Worm (Caenorhabditis elegans): ENCODE measurements around the gene F55H2.8.
A peak's percentile ranks its signal among the peaks of the same experiment; 100 is the strongest.

F55H2.8 gene

DNA sequence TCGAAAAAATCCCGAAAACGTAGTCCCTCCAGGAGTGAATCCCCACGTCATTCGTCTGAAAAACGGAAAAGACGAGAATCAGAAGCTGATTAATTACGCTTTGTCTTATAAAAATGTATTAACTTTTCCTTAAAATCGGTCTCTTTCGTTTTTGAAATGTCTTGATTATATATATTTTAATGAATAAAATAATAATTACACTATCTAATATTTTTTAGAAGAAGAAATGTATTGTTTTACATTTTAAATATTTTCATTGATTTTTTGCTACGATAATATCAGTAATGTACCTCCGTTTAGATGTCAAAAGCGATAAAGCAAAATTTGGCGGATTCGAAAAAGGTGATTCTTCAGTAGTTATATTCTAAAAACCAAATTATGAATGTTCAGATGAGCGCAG is 11.6 kb downstream of the F55H2.8 start, which contains the start of gene trpp-3:
Gene trpp-3, plus strand, starts transcription at position 301 of the 400 bp plus-strand sequence.
- TF ChIP-seq arid-1 (GFP tag; conservative IDR thresholded peaks at IDR 0.05) (no peak), nhr-11 (tag; optimal IDR thresholded peaks at IDR 0.05) (no peak), lin-15B (tag; optimal IDR thresholded peaks at IDR 0.05) (no peak)

ce11 chrIII:9526851-9527250 is 13.2 kb downstream of the F55H2.8 start, which contains the start of gene ZK1098.6:
ZK1098.6 (plus strand) TSS chrIII:9527151.
- TF ChIP-seq zfp-3 (GFP tag; conservative IDR thresholded peaks at IDR 0.05) (no peak), nhr-41 (GFP tag; IDR thresholded peaks at IDR 0.05) (no peak), pha-4 (GFP tag; IDR thresholded peaks at IDR 0.05) (no peak), pha-4 (tag; optimal IDR thresholded peaks at IDR 0.05) (no peak), R02D3.7 (tag; optimal IDR thresholded peaks at IDR 0.05) (no peak), F49E8.2 (tag; optimal IDR thresholded peaks at IDR 0.05; ENCODE audit: borderline replicate concordance) (no peak), zag-1 (tag; optimal IDR thresholded peaks at IDR 0.05) (no peak), spr-1 (tag; optimal IDR thresholded peaks at IDR 0.05) (no peak), hlh-30 (tag; optimal IDR thresholded peaks at IDR 0.05; ENCODE audit: insufficient read depth) (no peak)

- TF ChIP-seq hif-1 (tag; optimal IDR thresholded peaks at IDR 0.05) (peak in 1 of 2 experiments; percentile 50), lsy-2 (tag; optimal IDR thresholded peaks at IDR 0.05) (peak in 1 of 2 experiments; percentile 62), mes-2 (tag; optimal IDR thresholded peaks at IDR 0.05; ENCODE audit: poor library complexity, severe bottlenecking) (peak; percentile 51), nhr-41 (GFP tag; IDR thresholded peaks at IDR 0.05) (no peak), mep-1 (tag; optimal IDR thresholded peaks at IDR 0.05) (peak; percentile 11), lin-15B (tag; optimal IDR thresholded peaks at IDR 0.05) (no peak), dve-1 (tag; optimal IDR thresholded peaks at IDR 0.05; ENCODE audit: insufficient read depth) (peak; percentile 18), dpl-1 (GFP tag; optimal IDR thresholded peaks at IDR 0.05) (peak; percentile 37), lin-38 (GFP tag; IDR thresholded peaks at IDR 0.05) (peak; percentile 51), hlh-30 (tag; optimal IDR thresholded peaks at IDR 0.05; ENCODE audit: insufficient read depth) (peak; percentile 68)
Observed at ce11 chrIII:9528824-9529223, 15.2 kb downstream of the F55H2.8 start, which contains the start of gene ZK1098.2. ZK1098.2 (plus strand) TSS chrIII:9529159.

DNA sequence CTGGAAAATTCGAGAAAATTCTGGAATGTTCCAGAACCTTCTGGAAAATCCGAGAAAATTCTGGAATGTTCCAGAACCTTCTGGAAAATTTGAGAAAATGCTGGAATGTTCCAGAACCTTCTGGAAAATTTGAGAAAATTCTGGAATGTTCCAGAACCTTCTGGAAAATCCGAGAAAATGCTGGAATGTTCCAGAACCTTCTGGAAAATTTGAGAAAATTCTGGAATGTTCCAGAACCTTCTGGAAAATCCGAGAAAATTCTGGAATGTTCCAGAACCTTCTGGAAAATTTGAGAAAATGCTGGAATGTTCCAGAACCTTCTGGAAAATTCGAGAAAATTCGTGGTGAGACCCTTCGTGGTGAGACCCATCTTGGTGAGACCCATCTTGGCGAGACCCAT is 20.5 kb downstream of the F55H2.8 start:
- TF ChIP-seq lin-38 (GFP tag; IDR thresholded peaks at IDR 0.05): peak; percentile 29

- TF ChIP-seq nhr-102 (tag; optimal IDR thresholded peaks at IDR 0.05): no peak
- TF ChIP-seq set-16 (GFP tag; IDR thresholded peaks at IDR 0.05): no peak
- no peak for TF ChIP-seq Y105C5A.15 (GFP tag; IDR thresholded peaks at IDR 0.05)
- TF ChIP-seq ceh-28 (tag; optimal IDR thresholded peaks at IDR 0.05): peak; percentile 47
- TF ChIP-seq ceh-44 (GFP tag; IDR thresholded peaks at IDR 0.05): no peak
- no peak for TF ChIP-seq lim-7 (GFP tag; IDR thresholded peaks at IDR 0.05)
- no peak for TF ChIP-seq ztf-7 (tag; optimal IDR thresholded peaks at IDR 0.05)
- TF ChIP-seq lsy-2 (tag; optimal IDR thresholded peaks at IDR 0.05): peak in 1 of 2 experiments; percentile 38
- TF ChIP-seq nhr-28 (tag; optimal IDR thresholded peaks at IDR 0.05): peak; percentile 2
- TF ChIP-seq nhr-10 (tag; optimal IDR thresholded peaks at IDR 0.05): no peak
- no peak for TF ChIP-seq daf-16 (GFP tag; optimal IDR thresholded peaks at IDR 0.05)
- TF ChIP-seq daf-16 (tag; optimal IDR thresholded peaks at IDR 0.05): peak; percentile 48
Observed at ce11 chrIII:9538655-9539155, 25.0 kb downstream of the F55H2.8 start, which contains the start of gene ZK1098.3. ZK1098.3 (minus strand) TSS chrIII:9538705.

ce11 chrIII:9542280-9542679 is 28.6 kb downstream of the F55H2.8 start, which contains the start of gene mut-7:
mut-7 (minus strand) TSS chrIII:9542380.
- TF ChIP-seq mxl-3 (GFP tag; optimal IDR thresholded peaks at IDR 0.05) (no peak), ztf-7 (tag; optimal IDR thresholded peaks at IDR 0.05) (no peak), ceh-82 (tag; optimal IDR thresholded peaks at IDR 0.05) (no peak), daf-16 (GFP tag; optimal IDR thresholded peaks at IDR 0.05) (no peak), daf-16 (tag; optimal IDR thresholded peaks at IDR 0.05) (no peak), snpc-4 (tag; optimal IDR thresholded peaks at IDR 0.05) (no peak), ceh-20 (GFP tag; IDR thresholded peaks at IDR 0.05) (no peak), tag-97 (GFP tag; IDR thresholded peaks at IDR 0.05) (no peak), nhr-10 (tag; optimal IDR thresholded peaks at IDR 0.05) (no peak), php-3 (GFP tag; IDR thresholded peaks at IDR 0.05) (no peak), skn-1 (tag; optimal IDR thresholded peaks at IDR 0.05) (no peak), aly-2 (tag; optimal IDR thresholded peaks at IDR 0.05) (no peak), unc-39 (tag; optimal IDR thresholded peaks at IDR 0.05) (no peak), nhr-42 (GFP tag; IDR thresholded peaks at IDR 0.05) (no peak)
